Worm (Caenorhabditis elegans) whole organism, L1 larva: Measurements from ENCODE around the gene mrck-1.
A peak's percentile ranks its signal among the peaks of the same experiment; 100 is the strongest.

Experiments used
- ama-1 ChIP-seq: fragments of 150-350 bp; optimal IDR thresholded peaks from 2 replicates; lab custom pipeline; 2014
- ceh-82 ChIP-seq, 3 experiments: fragments of 150-350 bp in 1 of 3; sonication (generic microtip) in 2 of 3; optimal IDR thresholded peaks; 2 replicates each; lab custom pipeline; 2014 to 2017; ENCODE audit warnings: missing biosample characterization in 3 of 3, missing genetic modification characterization in 3 of 3
- ceh-88 ChIP-seq: fragments of 200-800 bp; sonication (Bioruptor generic); IDR thresholded peaks from 2 replicates; pipeline ENCODE4 v1.3.6; 2022; ENCODE audit warnings: missing genetic modification characterization, missing compliant biosample characterization
- ets-5 ChIP-seq: fragments of 200-800 bp; sonication (Bioruptor generic); IDR thresholded peaks from 2 replicates; pipeline ENCODE4 v1.3.6; 2022; ENCODE audit warnings: missing genetic modification characterization, missing compliant biosample characterization
- fkh-10 ChIP-seq: sonication (generic microtip); optimal IDR thresholded peaks from 2 replicates; lab custom pipeline; 2017; ENCODE audit warnings: missing biosample characterization, missing genetic modification reagents, missing genetic modification characterization
- mdl-1 ChIP-seq, 2 experiments: fragments of 150-350 bp; optimal IDR thresholded peaks; 2 replicates each; lab custom pipeline; 2014 to 2017; ENCODE audit warnings: missing biosample characterization in 2 of 2, missing genetic modification characterization in 2 of 2, inconsistent platforms in 1 of 2
- nhr-237 ChIP-seq: fragments of 150-350 bp; optimal IDR thresholded peaks from 2 replicates; lab custom pipeline; 2014; ENCODE audit warnings: missing biosample characterization, missing genetic modification characterization
- nhr-77 ChIP-seq: fragments of 150-350 bp; optimal IDR thresholded peaks from 2 replicates; lab custom pipeline; 2014; ENCODE audit warnings: missing biosample characterization, missing genetic modification characterization
- pqm-1 ChIP-seq: sonication (generic microtip); optimal IDR thresholded peaks from 3 replicates; lab custom pipeline; 2017; ENCODE audit warnings: missing biosample characterization, missing genetic modification characterization
- snpc-4 ChIP-seq: fragments of 150-350 bp; optimal IDR thresholded peaks from 2 replicates; lab custom pipeline; 2014; ENCODE audit warnings: missing biosample characterization, missing genetic modification characterization
- unc-98 ChIP-seq: fragments of 200-800 bp; sonication (Bioruptor generic); IDR thresholded peaks from 2 replicates; pipeline ENCODE4 v1.3.6; 2022; ENCODE audit warnings: missing genetic modification characterization, missing compliant biosample characterization
- zag-1 ChIP-seq: fragments of 150-350 bp; optimal IDR thresholded peaks from 2 replicates; lab custom pipeline; 2014; ENCODE audit warnings: missing biosample characterization, missing genetic modification characterization
- ztf-11 ChIP-seq, 2 experiments: sonication (generic microtip); optimal IDR thresholded peaks; 2 replicates each; lab custom pipeline; 2016 to 2017; ENCODE audit warnings: missing genetic modification characterization in 2 of 2, missing biosample characterization in 1 of 2, missing compliant biosample characterization in 1 of 2

ce11 chrV:6248714-6249113 is 18.4 kb downstream of the mrck-1 start:
- TF ChIP-seq nhr-237 (tag; lab: Kevin White, UChicago) = no peak
- TF ChIP-seq ceh-82 (tag; optimal IDR thresholded peaks at IDR 0.05; lab: Kevin White, UChicago) = no peak
- no peak for TF ChIP-seq ceh-88
- TF ChIP-seq snpc-4 (tag; lab: Kevin White, UChicago) = no peak
- TF ChIP-seq ztf-11 (tag; optimal IDR thresholded peaks at IDR 0.05; lab: Kevin White, UChicago) = no peak
- no peak for TF ChIP-seq ama-1
- no peak for TF ChIP-seq ets-5 (GFP tag; lab: Robert Waterston, UW)
- TF ChIP-seq pqm-1 (tag; lab: Kevin White, UChicago) = no peak
- peak in 1 of 2 experiments; percentile 2 for TF ChIP-seq mdl-1 (tag; optimal IDR thresholded peaks at IDR 0.05; lab: Kevin White, UChicago)
- TF ChIP-seq fkh-10 = no peak
- no peak for TF ChIP-seq zag-1 (tag; lab: Kevin White, UChicago)
- TF ChIP-seq unc-98 (GFP tag; lab: Robert Waterston, UW) = no peak
- no peak for TF ChIP-seq nhr-77
